Fruit fly (Drosophila melanogaster): Measurements from ENCODE around the gene mus304.

Gene mus304

DNA sequence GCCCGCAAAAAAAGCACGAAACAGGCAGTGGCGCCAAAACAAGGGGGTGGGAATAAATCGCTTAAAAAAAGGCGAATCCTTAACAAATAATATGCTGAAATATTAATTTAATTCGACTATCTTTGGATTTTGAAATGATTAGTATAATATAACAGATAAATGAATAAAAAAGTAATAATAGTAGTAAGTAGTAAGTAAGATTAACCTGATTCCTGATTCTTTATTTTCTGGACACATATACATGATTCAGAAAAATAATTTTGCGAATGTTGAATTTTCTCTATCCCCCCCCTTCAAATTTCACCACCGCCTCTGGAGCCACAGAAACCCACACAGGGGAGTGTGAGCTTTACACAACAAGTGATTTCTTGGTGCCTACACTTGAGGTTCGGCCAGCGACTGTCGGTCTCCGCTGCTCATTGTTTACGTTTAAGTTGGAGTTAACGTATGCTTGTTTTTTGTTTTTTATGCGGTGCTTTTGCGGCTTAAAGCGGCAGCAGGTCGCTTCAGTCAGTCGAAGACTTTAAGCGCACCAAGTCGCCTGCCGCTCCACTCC is 38.9 kb downstream of the mus304 start, which contains the start of gene CG7330 (continued):
- TF ChIP-seq pzg (GFP tag; optimal IDR thresholded peaks at IDR 0.05) (no peak), GATAe (GFP tag; conservative IDR thresholded peaks at IDR 0.05) (no peak; the same call in 1 of the 2 replicates), Sox102F (GFP tag; optimal IDR thresholded peaks at IDR 0.05) (peak; percentile 98), abd-A (tag; optimal IDR thresholded peaks at IDR 0.05) (no peak), Ets97D (GFP tag; optimal IDR thresholded peaks at IDR 0.05) (no peak), Fer1 (GFP tag; optimal IDR thresholded peaks at IDR 0.05) (peak; percentile 95), scrt (GFP tag; optimal IDR thresholded peaks at IDR 0.05) (peak; percentile 89), Abd-B (GFP tag; optimal IDR thresholded peaks at IDR 0.05) (peak; percentile 92), kah (GFP tag; optimal IDR thresholded peaks at IDR 0.05) (peak; percentile 87), crp (GFP tag; optimal IDR thresholded peaks at IDR 0.05) (peak in 1 of 2 experiments; percentile 55), cato (GFP tag; optimal IDR thresholded peaks at IDR 0.05; ENCODE audit: borderline replicate concordance) (peak; percentile 88), CG7271 (tag; optimal IDR thresholded peaks at IDR 0.05) (no peak), NfI (GFP tag; optimal IDR thresholded peaks at IDR 0.05) (peak; percentile 86), YL-1 (GFP tag; optimal IDR thresholded peaks at IDR 0.05) (peak; percentile 56), CG8944 (GFP tag; optimal IDR thresholded peaks at IDR 0.05) (no peak), CG33557 (GFP tag; optimal IDR thresholded peaks at IDR 0.05) (no peak), CG1529 (GFP tag; optimal IDR thresholded peaks at IDR 0.05) (peak; percentile 89), tin (GFP tag; optimal IDR thresholded peaks at IDR 0.05) (peak; percentile 87), pum (GFP tag; optimal IDR thresholded peaks at IDR 0.05) (no peak), CG17359 (tag; optimal IDR thresholded peaks at IDR 0.05) (peak; percentile 95), CG11723 (GFP tag; optimal IDR thresholded peaks at IDR 0.05) (peak; percentile 89), B-H2 (GFP tag; optimal IDR thresholded peaks at IDR 0.05) (peak; percentile 51), Trl (optimal IDR thresholded peaks at IDR 0.05) (no peak), Trl (GFP tag; optimal IDR thresholded peaks at IDR 0.05) (peak; percentile 26), usp (GFP tag; optimal IDR thresholded peaks at IDR 0.05) (no peak), HmgD (GFP tag; optimal IDR thresholded peaks at IDR 0.05) (no peak), cas (GFP tag; IDR thresholded peaks at IDR 0.05) (peak; percentile 63; the same call in 1 of the 2 replicates), Vsx1 (GFP tag; optimal IDR thresholded peaks at IDR 0.05) (peak; percentile 72), lilli (GFP tag; optimal IDR thresholded peaks at IDR 0.05) (peak; percentile 82), Hr3 (GFP tag; optimal IDR thresholded peaks at IDR 0.05) (peak; percentile 90), sob (GFP tag; IDR thresholded peaks at IDR 0.05) (peak; percentile 86), Chrac-16 (GFP tag; optimal IDR thresholded peaks at IDR 0.05) (peak; percentile 88), odd (GFP tag; optimal IDR thresholded peaks at IDR 0.05) (peak; percentile 94), Rfx (GFP tag; IDR thresholded peaks at IDR 0.05) (peak; percentile 78)

DNA sequence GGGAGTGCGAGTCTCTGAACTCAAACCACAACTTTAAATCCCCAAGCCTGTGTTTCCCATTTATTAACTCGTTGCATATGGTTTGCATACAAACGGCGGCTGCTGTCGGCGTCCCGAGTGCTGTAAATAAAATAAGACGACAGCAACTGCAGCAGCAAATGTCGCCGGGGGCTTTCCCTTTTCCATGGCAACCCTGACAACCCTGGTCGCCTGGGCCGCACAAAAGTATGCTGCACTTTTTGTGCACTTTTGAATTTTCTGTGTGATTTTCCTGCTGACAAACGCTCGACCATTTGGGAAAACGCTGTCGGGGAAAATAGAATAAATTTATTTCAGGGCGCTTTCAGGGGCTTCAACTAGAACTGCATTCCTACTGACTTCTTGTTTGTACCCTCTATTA is 44.5 kb downstream of the mus304 start:
- TF ChIP-seq vvl (GFP tag; IDR thresholded peaks at IDR 0.05) (peak; percentile 48), Lhr (GFP tag; optimal IDR thresholded peaks at IDR 0.05) (peak; percentile 32), CG6791 (GFP tag; IDR thresholded peaks at IDR 0.05; ENCODE audit: partially characterized antibody) (peak; percentile 69; the same call in 2 of the 3 replicates), pan (optimal IDR thresholded peaks at IDR 0.05) (no peak), pan (GFP tag; optimal IDR thresholded peaks at IDR 0.05 in 1 of 2, IDR thresholded peaks at IDR 0.05 in 1 of 2) (peak in 1 of 2 experiments; percentile 31), nerfin-2 (GFP tag; IDR thresholded peaks at IDR 0.05; ENCODE audit: partially characterized antibody) (no peak), CG11560 (tag; IDR thresholded peaks at IDR 0.05) (no peak), Sry-β (GFP tag; optimal IDR thresholded peaks at IDR 0.05) (no peak), zfh1 (GFP tag; IDR thresholded peaks at IDR 0.05) (peak; percentile 34; the same call in 1 of the 3 replicates), sna (GFP tag; IDR thresholded peaks at IDR 0.05; ENCODE audit: partially characterized antibody) (0 out of 2 replicates have a peak, but pooled peaks have one; percentile 30), Bgb (GFP tag; IDR thresholded peaks at IDR 0.05; ENCODE audit: partially characterized antibody) (no peak), CG7357 (GFP tag; IDR thresholded peaks at IDR 0.05) (no peak), bbx (GFP tag; IDR thresholded peaks at IDR 0.05; ENCODE audit: partially characterized antibody) (peak; percentile 54), Hmx (GFP tag; optimal IDR thresholded peaks at IDR 0.05) (no peak), exex (tag; optimal IDR thresholded peaks at IDR 0.05) (no peak), fu2 (GFP tag; optimal IDR thresholded peaks at IDR 0.05) (no peak), CTCF (GFP tag; optimal IDR thresholded peaks at IDR 0.05) (peak; percentile 47), CG42726 (GFP tag; IDR thresholded peaks at IDR 0.05; ENCODE audit: partially characterized antibody) (peak; percentile 31; the same call in 1 of the 2 replicates)
